Fruit fly (Drosophila melanogaster) whole organism, embryonic: ENCODE data around the gene CG31365.
A peak's percentile ranks its signal among the peaks of the same experiment; 100 is the strongest.

ENCODE experiments used
- Asciz ChIP-seq: fragments of 200-800 bp; sonication (Bioruptor generic); optimal IDR thresholded peaks from 2 replicates; lab custom pipeline; 2017; ENCODE audit warnings: missing biosample characterization, mild to moderate bottlenecking, missing genetic modification characterization, missing genetic modification reagents
- Atf6 ChIP-seq: fragments of 200-800 bp; sonication (Bioruptor generic); IDR thresholded peaks from 2 replicates; pipeline ENCODE4 v1.3.6; 2022; ENCODE audit warnings: missing biosample characterization, missing genetic modification characterization
- CG10267 ChIP-seq: fragments of 200-800 bp; sonication (Bioruptor generic); optimal IDR thresholded peaks from 2 replicates; lab custom pipeline; 2018; ENCODE audit warnings: missing biosample characterization, mild to moderate bottlenecking, missing genetic modification characterization, moderate library complexity
- CG10366 ChIP-seq: fragments of 200-800 bp; sonication (Bioruptor generic); IDR thresholded peaks from 2 replicates; pipeline ENCODE4 v1.3.6; 2022; ENCODE audit warnings: missing biosample characterization, missing genetic modification characterization
- CG10959 ChIP-seq: fragments of 200-800 bp; sonication (Bioruptor generic); IDR thresholded peaks from 2 replicates; pipeline ENCODE4 v1.3.6; 2022; ENCODE audit warnings: missing biosample characterization, missing genetic modification characterization
- CG11695 ChIP-seq: fragments of 200-800 bp; sonication (Bioruptor generic); IDR thresholded peaks from 3 replicates; pipeline ENCODE4 v1.3.6; 2022; ENCODE audit warnings: missing biosample characterization, missing genetic modification characterization
- CG11723 ChIP-seq: fragments of 200-800 bp; sonication (Bioruptor generic); optimal IDR thresholded peaks from 2 replicates; lab custom pipeline; 2017; ENCODE audit warnings: missing biosample characterization, mild to moderate bottlenecking, missing genetic modification characterization
- CG12769 ChIP-seq: fragments of 200-800 bp; sonication (Bioruptor generic); optimal IDR thresholded peaks from 2 replicates; lab custom pipeline; 2019; ENCODE audit warnings: missing biosample characterization, mild to moderate bottlenecking, missing genetic modification characterization, moderate library complexity
- CG16779 ChIP-seq: fragments of 200-800 bp; sonication (Bioruptor generic); IDR thresholded peaks from 2 replicates; pipeline ENCODE4 v1.3.6; 2022; ENCODE audit warnings: missing biosample characterization, missing genetic modification characterization
- CG16813 ChIP-seq: fragments of 200-800 bp; sonication (Bioruptor generic); IDR thresholded peaks from 3 replicates; pipeline ENCODE4 v1.3.6; 2022; ENCODE audit warnings: missing biosample characterization, missing genetic modification characterization; ENCODE audit not compliant: partially characterized antibody
- CG17829 ChIP-seq: fragments of 200-800 bp; optimal IDR thresholded peaks from 2 replicates; lab custom pipeline; 2019; ENCODE audit warnings: missing biosample characterization, mild to moderate bottlenecking, missing genetic modification characterization, moderate library complexity
- CG1792 ChIP-seq: fragments of 200-800 bp; sonication (Bioruptor generic); optimal IDR thresholded peaks from 2 replicates; lab custom pipeline; 2016; ENCODE audit warnings: missing biosample characterization, missing genetic modification characterization
- CG2202 ChIP-seq: fragments of 200-800 bp; sonication (Bioruptor generic); optimal IDR thresholded peaks from 2 replicates; lab custom pipeline; 2018; ENCODE audit warnings: missing biosample characterization, mild to moderate bottlenecking, missing genetic modification characterization
- CG2875 ChIP-seq: fragments of 200-800 bp; sonication (Bioruptor generic); optimal IDR thresholded peaks from 2 replicates; lab custom pipeline; 2017; ENCODE audit warnings: missing biosample characterization, mild to moderate bottlenecking, missing genetic modification characterization, missing genetic modification reagents
- CG32767 ChIP-seq: fragments of 200-800 bp; sonication (Bioruptor generic); IDR thresholded peaks from 2 replicates; pipeline ENCODE4 v1.3.6; 2022; ENCODE audit warnings: missing biosample characterization, missing genetic modification characterization
- CG6175 ChIP-seq: fragments of 200-800 bp; sonication (Bioruptor generic); IDR thresholded peaks from 3 replicates; pipeline ENCODE4 v1.3.6; 2022; ENCODE audit warnings: missing biosample characterization, missing genetic modification characterization
- CG7839 ChIP-seq: fragments of 200-800 bp; sonication (Bioruptor generic); optimal IDR thresholded peaks from 3 replicates; lab custom pipeline; 2018; ENCODE audit warnings: missing biosample characterization, mild to moderate bottlenecking, missing genetic modification characterization, moderate library complexity
- CG8281 ChIP-seq: fragments of 200-800 bp; sonication (Bioruptor generic); optimal IDR thresholded peaks from 2 replicates; lab custom pipeline; 2018; ENCODE audit warnings: missing biosample characterization, mild to moderate bottlenecking, missing genetic modification characterization, moderate library complexity
- CG8388 ChIP-seq: fragments of 200-800 bp; sonication (Bioruptor generic); optimal IDR thresholded peaks from 2 replicates; lab custom pipeline; 2019; ENCODE audit warnings: missing biosample characterization, mild to moderate bottlenecking, missing genetic modification characterization, moderate library complexity
- CG9817 ChIP-seq: fragments of 200-800 bp; sonication (Bioruptor generic); optimal IDR thresholded peaks from 2 replicates; lab custom pipeline; 2018; ENCODE audit warnings: missing biosample characterization, mild to moderate bottlenecking, missing genetic modification characterization, moderate library complexity
- CTCF ChIP-seq: fragments of 200-800 bp; sonication (Bioruptor generic); optimal IDR thresholded peaks from 2 replicates; lab custom pipeline; 2017; ENCODE audit warnings: missing biosample characterization, mild to moderate bottlenecking, missing genetic modification characterization, moderate library complexity
- Chrac-16 ChIP-seq: fragments of 200-800 bp; sonication (Bioruptor generic); optimal IDR thresholded peaks from 3 replicates; lab custom pipeline; 2016; ENCODE audit warnings: missing biosample characterization, missing genetic modification characterization
- CoRest ChIP-seq: fragments of 200-800 bp; sonication (Bioruptor generic); optimal IDR thresholded peaks from 3 replicates; lab custom pipeline; 2018; ENCODE audit warnings: missing biosample characterization, mild to moderate bottlenecking, missing genetic modification characterization, moderate library complexity
- CrebB ChIP-seq: fragments of 200-800 bp; sonication (Bioruptor generic); optimal IDR thresholded peaks from 3 replicates; lab custom pipeline; 2018; ENCODE audit warnings: missing biosample characterization, mild to moderate bottlenecking, missing genetic modification characterization
- Dip2 ChIP-seq: fragments of 200-800 bp; sonication (Bioruptor generic); IDR thresholded peaks from 2 replicates; pipeline ENCODE4 v1.3.6; 2022; ENCODE audit warnings: missing biosample characterization, missing genetic modification characterization
- Dp ChIP-seq: fragments of 200-800 bp; sonication (Bioruptor generic); optimal IDR thresholded peaks from 2 replicates; lab custom pipeline; 2018; ENCODE audit warnings: missing biosample characterization, mild to moderate bottlenecking, missing genetic modification characterization, moderate library complexity
- E2f2 ChIP-seq: fragments of 200-800 bp; sonication (Bioruptor generic); IDR thresholded peaks from 2 replicates; pipeline ENCODE4 v1.3.6; 2022; ENCODE audit warnings: missing biosample characterization, missing genetic modification characterization
- Gug ChIP-seq: fragments of 200-800 bp; sonication (Bioruptor generic); IDR thresholded peaks from 4 replicates; pipeline ENCODE4 v1.3.6; 2022; ENCODE audit warnings: missing biosample characterization, missing genetic modification characterization
- H15 ChIP-seq: fragments of 200-800 bp; sonication (Bioruptor generic); IDR thresholded peaks from 3 replicates; pipeline ENCODE4 v1.3.6; 2022; ENCODE audit warnings: missing biosample characterization, missing genetic modification characterization
- Hmr ChIP-seq: fragments of 200-800 bp; sonication (Bioruptor generic); optimal IDR thresholded peaks from 3 replicates; lab custom pipeline; 2017; ENCODE audit warnings: mild to moderate bottlenecking, missing biosample characterization, missing genetic modification reagents, missing genetic modification characterization
- Hr3 ChIP-seq: fragments of 200-800 bp; sonication (Bioruptor generic); optimal IDR thresholded peaks from 3 replicates; lab custom pipeline; 2016; ENCODE audit warnings: missing biosample characterization, missing genetic modification characterization
- Lhr ChIP-seq: fragments of 200-800 bp; sonication (Bioruptor generic); optimal IDR thresholded peaks from 3 replicates; lab custom pipeline; 2017; ENCODE audit warnings: mild to moderate bottlenecking, missing biosample characterization, missing genetic modification reagents, missing genetic modification characterization
- Pdp1 ChIP-seq, 2 experiments: fragments of 200-800 bp; sonication (Bioruptor generic); optimal IDR thresholded peaks; 3 replicates each; lab custom pipeline; 2016; ENCODE audit warnings: missing biosample characterization in 2 of 2, missing genetic modification characterization in 2 of 2, mild to moderate bottlenecking in 1 of 2, moderate library complexity in 1 of 2
- Ptx1 ChIP-seq: fragments of 200-800 bp; sonication (Bioruptor generic); IDR thresholded peaks from 2 replicates; pipeline ENCODE4 v1.3.6; 2022; ENCODE audit warnings: missing biosample characterization, missing genetic modification characterization
- Sox102F ChIP-seq: fragments of 200-800 bp; sonication (Bioruptor generic); optimal IDR thresholded peaks from 2 replicates; lab custom pipeline; 2018; ENCODE audit warnings: missing biosample characterization, mild to moderate bottlenecking, missing genetic modification characterization, moderate library complexity
- Ssrp ChIP-seq: fragments of 200-800 bp; sonication (Bioruptor generic); optimal IDR thresholded peaks from 2 replicates; lab custom pipeline; 2018; ENCODE audit warnings: missing biosample characterization, mild to moderate bottlenecking, missing genetic modification characterization, moderate library complexity
- Xbp1 ChIP-seq: fragments of 200-800 bp; sonication (Bioruptor generic); optimal IDR thresholded peaks from 3 replicates; lab custom pipeline; 2016; ENCODE audit warnings: missing biosample characterization, mild to moderate bottlenecking, missing genetic modification characterization
- chinmo ChIP-seq: fragments of 200-800 bp; sonication (Bioruptor generic); IDR thresholded peaks from 4 replicates; pipeline ENCODE4 v1.3.6; 2022; ENCODE audit warnings: missing biosample characterization, missing genetic modification characterization; ENCODE audit not compliant: partially characterized antibody
- ci ChIP-seq: fragments of 200-800 bp; sonication (Bioruptor generic); IDR thresholded peaks from 3 replicates; pipeline ENCODE4 v1.3.6; 2022; ENCODE audit warnings: missing biosample characterization, missing genetic modification characterization
- gem ChIP-seq: fragments of 200-800 bp; sonication (Bioruptor generic); optimal IDR thresholded peaks from 2 replicates; lab custom pipeline; 2019; ENCODE audit warnings: missing biosample characterization, mild to moderate bottlenecking, missing genetic modification characterization, moderate library complexity
- insv ChIP-seq, 2 experiments: fragments of 200-800 bp; sonication (Bioruptor generic); optimal IDR thresholded peaks; 3 replicates each; lab custom pipeline; 2016 to 2018; ENCODE audit warnings: missing biosample characterization in 2 of 2, missing genetic modification characterization in 2 of 2
- pan ChIP-seq, 4 experiments: fragments of >200 bp in 3 of 4; fragments of 200-800 bp in 1 of 4; sonication (Bioruptor generic) in 1 of 4; optimal IDR thresholded peaks in 3 of 4; IDR thresholded peaks in 1 of 4; 2 replicates each; pipeline versions ENCODE4 v1.3.6 to Lab custom; 2017 to 2022; ENCODE audit warnings: missing biosample characterization in 2 of 4, missing genetic modification characterization in 2 of 4, mixed read lengths in 1 of 4
- sc ChIP-seq, 3 experiments: fragments of >200 bp in 2 of 3; fragments of 200-800 bp in 1 of 3; sonication (Bioruptor generic) in 1 of 3; optimal IDR thresholded peaks; 2 replicates in 2 of 3; 3 replicates in 1 of 3; lab custom pipeline; 2017; ENCODE audit warnings: mild to moderate bottlenecking in 1 of 3, missing biosample characterization in 1 of 3, missing genetic modification characterization in 1 of 3, missing genetic modification reagents in 1 of 3
- stwl ChIP-seq: fragments of 200-800 bp; sonication (Bioruptor generic); optimal IDR thresholded peaks from 3 replicates; lab custom pipeline; 2018; ENCODE audit warnings: missing biosample characterization, mild to moderate bottlenecking, missing genetic modification characterization, moderate library complexity
- tio ChIP-seq: fragments of 200-800 bp; sonication (Bioruptor generic); optimal IDR thresholded peaks from 2 replicates; lab custom pipeline; 2017; ENCODE audit warnings: missing biosample characterization, missing genetic modification characterization, inconsistent platforms
- tll ChIP-seq, 2 experiments: fragments of 200-800 bp in 1 of 2; fragments of >200 bp in 1 of 2; sonication (Bioruptor generic) in 1 of 2; optimal IDR thresholded peaks; 2 replicates each; lab custom pipeline; 2017 to 2019; ENCODE audit warnings: missing biosample characterization in 2 of 2, missing genetic modification characterization in 2 of 2, mild to moderate bottlenecking in 1 of 2, moderate library complexity in 1 of 2
- unpg ChIP-seq: fragments of 200-800 bp; sonication (Bioruptor generic); optimal IDR thresholded peaks from 3 replicates; lab custom pipeline; 2018; ENCODE audit warnings: missing biosample characterization, mild to moderate bottlenecking, missing genetic modification characterization, moderate library complexity
- zen ChIP-seq: fragments of 200-800 bp; sonication (Bioruptor generic); optimal IDR thresholded peaks from 3 replicates; lab custom pipeline; 2018; ENCODE audit warnings: missing biosample characterization, mild to moderate bottlenecking, missing genetic modification characterization, moderate library complexity

CG31365 gene

DNA sequence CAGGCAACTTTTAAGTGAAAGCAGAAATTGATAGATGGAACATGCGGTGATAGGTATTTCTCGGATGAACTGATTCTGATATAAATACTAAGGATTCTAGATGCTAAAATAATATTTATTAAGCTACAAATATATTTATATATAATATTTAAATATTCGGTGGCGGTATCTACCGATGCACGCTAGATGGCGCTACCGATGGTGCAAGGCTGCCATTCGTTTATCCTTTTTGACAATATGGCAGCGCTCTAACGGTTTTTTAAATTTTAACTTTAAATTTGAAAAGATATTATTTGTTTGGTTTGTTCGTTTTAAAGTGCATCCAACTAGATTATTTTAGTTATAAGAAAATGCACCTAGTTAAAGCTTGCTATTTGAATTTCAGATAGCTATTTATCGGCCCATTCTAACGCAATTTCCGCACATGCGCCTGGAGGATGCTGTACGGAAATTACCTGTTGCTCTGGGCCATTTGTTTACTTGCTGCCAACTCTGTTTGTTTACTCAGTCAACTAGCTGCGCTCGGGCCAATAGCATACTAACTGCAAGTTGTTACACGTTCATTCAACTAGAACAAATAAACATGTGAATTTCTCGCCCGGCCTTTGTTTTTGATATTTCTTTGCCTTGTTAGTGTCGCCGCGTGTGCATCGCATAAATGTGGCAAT, 33.2 kb upstream of the CG31365 start, which contains the start of gene VhaAC39-2 (continued):
- peak; percentile 10 for TF ChIP-seq CG17829 (tag; lab: Kevin White, UChicago)
- no peak for TF ChIP-seq CG16813
- no peak for TF ChIP-seq CG8388
- TF ChIP-seq Hmr: peak; percentile 24
- no peak for TF ChIP-seq CG12769 (tag; lab: Kevin White, UChicago)
- TF ChIP-seq Asciz: no peak
- no peak for TF ChIP-seq Ptx1
- peak; percentile 29 for TF ChIP-seq CG10267 (tag; lab: Kevin White, UChicago)
- TF ChIP-seq Pdp1 (GFP tag; optimal IDR thresholded peaks at IDR 0.05; lab: Kevin White, UChicago): no peak
- TF ChIP-seq CG16779 (GFP tag; lab: Robert Waterston, UW): no peak
- TF ChIP-seq CG11723 (GFP tag; lab: Kevin White, UChicago): no peak
- no peak for TF ChIP-seq Dip2 (GFP tag; lab: Robert Waterston, UW)
- TF ChIP-seq Dp (GFP tag; lab: Kevin White, UChicago): peak; percentile 57
- TF ChIP-seq CrebB (tag; lab: Kevin White, UChicago): no peak
- TF ChIP-seq H15 (GFP tag; lab: Robert Waterston, UW): no peak
- no peak for TF ChIP-seq Ssrp
- no peak for TF ChIP-seq unpg
- TF ChIP-seq CoRest: peak; percentile 33
- TF ChIP-seq CG10959: 0 out of 2 replicates have a peak, but pooled peaks have one; percentile 24
- no peak for TF ChIP-seq Atf6
- peak; percentile 68 for TF ChIP-seq E2f2
- no peak for TF ChIP-seq CG2875
- no peak for TF ChIP-seq CG9817 (tag; lab: Kevin White, UChicago)
- TF ChIP-seq CG32767 (GFP tag; lab: Robert Waterston, UW): no peak
- TF ChIP-seq stwl (tag; lab: Kevin White, UChicago): peak; percentile 36
- TF ChIP-seq CTCF: peak; percentile 95
- TF ChIP-seq Xbp1: peak; percentile 16
- TF ChIP-seq Hr3 (GFP tag; lab: Kevin White, UChicago): peak; percentile 27
- no peak for TF ChIP-seq chinmo
- TF ChIP-seq sc (optimal IDR thresholded peaks at IDR 0.05; lab: Kevin White, UChicago): no peak
- TF ChIP-seq sc (GFP tag; optimal IDR thresholded peaks at IDR 0.05; lab: Kevin White, UChicago): no peak
- no peak for TF ChIP-seq pan (optimal IDR thresholded peaks at IDR 0.05; lab: Kevin White, UChicago)
- TF ChIP-seq pan (GFP tag; optimal IDR thresholded peaks at IDR 0.05 in 1 of 2, IDR thresholded peaks at IDR 0.05 in 1 of 2): no peak
- no peak for TF ChIP-seq CG6175 (GFP tag; lab: Robert Waterston, UW)
- TF ChIP-seq Gug (GFP tag; lab: Robert Waterston, UW): no peak
- TF ChIP-seq Lhr: peak; percentile 55
- TF ChIP-seq CG8281 (tag; lab: Kevin White, UChicago): no peak
- TF ChIP-seq tio (GFP tag; lab: Kevin White, UChicago): no peak
- TF ChIP-seq tll (GFP tag; optimal IDR thresholded peaks at IDR 0.05; lab: Kevin White, UChicago): peak in 1 of 2 experiments; percentile 60
- TF ChIP-seq Chrac-16 (GFP tag; lab: Kevin White, UChicago): peak; percentile 6
- TF ChIP-seq insv (GFP tag; optimal IDR thresholded peaks at IDR 0.05; lab: Kevin White, UChicago): peak in 1 of 2 experiments; percentile 3
- TF ChIP-seq CG10366 (GFP tag; lab: Robert Waterston, UW): 0 out of 2 replicates have a peak, but pooled peaks have one; percentile 10
- TF ChIP-seq CG2202 (tag; lab: Kevin White, UChicago): no peak
- no peak for TF ChIP-seq CG11695 (GFP tag; lab: Robert Waterston, UW)
- peak; percentile 6 for TF ChIP-seq zen
- peak; percentile 14 for TF ChIP-seq gem
- TF ChIP-seq CG7839: peak; percentile 3
- no peak for TF ChIP-seq ci (GFP tag; lab: Robert Waterston, UW)
- no peak for TF ChIP-seq CG1792 (GFP tag; lab: Kevin White, UChicago)
- no peak for TF ChIP-seq Sox102F
